Worm (Caenorhabditis elegans): ENCODE results near the gene ugt-17.

DNA sequence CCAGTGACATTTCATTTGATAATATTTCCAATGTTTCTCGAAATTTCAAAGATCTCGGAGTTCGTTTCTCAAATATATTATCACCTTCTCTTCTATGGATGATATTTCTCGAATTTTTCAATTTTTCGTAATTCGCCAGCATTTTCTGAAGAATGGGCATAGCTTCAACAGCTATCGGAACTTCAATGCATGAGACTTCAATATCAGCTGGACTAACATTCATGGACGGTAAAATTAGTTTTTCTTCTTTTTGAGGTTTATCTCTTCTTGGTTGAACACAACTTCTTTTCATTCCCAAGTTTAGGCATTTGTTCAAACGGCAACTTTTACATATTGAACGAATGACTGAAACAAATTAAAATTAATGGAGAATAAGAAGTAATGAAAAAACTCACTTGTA is 23.9 kb downstream of the ugt-17 start:
- no peak for TF ChIP-seq syd-9 (tag; optimal IDR thresholded peaks at IDR 0.05)
- TF ChIP-seq lim-6 (tag; optimal IDR thresholded peaks at IDR 0.05) = no peak
- TF ChIP-seq lin-11 (tag; optimal IDR thresholded peaks at IDR 0.05) = no peak
- TF ChIP-seq nfya-1 (tag; optimal IDR thresholded peaks at IDR 0.05) = no peak
- TF ChIP-seq pqm-1 (tag; optimal IDR thresholded peaks at IDR 0.05) = no peak
- no peak for TF ChIP-seq fkh-10 (GFP tag; optimal IDR thresholded peaks at IDR 0.05)
- no peak for TF ChIP-seq K09A11.1 (tag; optimal IDR thresholded peaks at IDR 0.05; ENCODE audit: insufficient read depth)
- TF ChIP-seq rnt-1 (tag; optimal IDR thresholded peaks at IDR 0.05) = no peak
- no peak for TF ChIP-seq hlh-15 (tag; optimal IDR thresholded peaks at IDR 0.05)
- TF ChIP-seq ets-4 (tag; optimal IDR thresholded peaks at IDR 0.05) = no peak
- TF ChIP-seq ceh-9 (tag; optimal IDR thresholded peaks at IDR 0.05) = no peak
- no peak for TF ChIP-seq unc-55 (GFP tag; optimal IDR thresholded peaks at IDR 0.05)
- no peak for TF ChIP-seq T23F11.4 (GFP tag; optimal IDR thresholded peaks at IDR 0.05)
